Worm (Caenorhabditis elegans): ENCODE results near the gene grl-29.

- TF ChIP-seq snpc-4 (GFP tag; optimal IDR thresholded peaks at IDR 0.05), result no peak
- TF ChIP-seq snpc-4 (tag; optimal IDR thresholded peaks at IDR 0.05), result no peak
- no peak for TF ChIP-seq snpc-3.4 (tag; optimal IDR thresholded peaks at IDR 0.05)
- TF ChIP-seq egl-18 (GFP tag; IDR thresholded peaks at IDR 0.05), result no peak
- no peak for TF ChIP-seq unc-130 (GFP tag; optimal IDR thresholded peaks at IDR 0.05)
- TF ChIP-seq rec-8 (tag; optimal IDR thresholded peaks at IDR 0.05), result no peak
- no peak for TF ChIP-seq sea-2 (GFP tag; IDR thresholded peaks at IDR 0.05)
- no peak for TF ChIP-seq lag-1 (GFP tag; IDR thresholded peaks at IDR 0.05)
- TF ChIP-seq ztf-6 (GFP tag; IDR thresholded peaks at IDR 0.05), result no peak
- TF ChIP-seq ceh-79 (tag; optimal IDR thresholded peaks at IDR 0.05), result no peak
Measured at ce11 chrV:3526882-3527281, 28.2 kb downstream of the grl-29 start, which contains the start of gene str-260.

Measured in whole organism, young adult.